Worm (Caenorhabditis elegans): ENCODE data around the gene atfs-1.

DNA sequence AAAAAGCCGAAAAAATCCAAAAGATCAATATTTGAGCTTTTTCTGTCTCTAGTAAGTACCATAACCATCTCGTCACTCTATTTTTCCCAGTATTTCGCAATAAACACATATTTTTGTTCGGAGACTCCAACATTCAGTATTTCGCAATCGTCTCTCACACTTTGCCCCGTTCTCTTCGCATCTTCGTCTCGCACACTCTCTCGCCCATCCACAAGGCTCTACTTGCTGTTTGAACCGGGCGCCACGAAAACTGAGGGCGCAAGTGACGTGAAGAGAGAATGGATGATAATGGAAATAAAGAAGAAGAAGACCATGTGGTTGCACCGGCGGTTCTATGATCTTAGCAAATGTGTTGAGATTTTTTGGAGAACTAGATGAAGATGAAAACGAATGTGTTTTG, 6.6 kb downstream of the atfs-1 start:
- TF ChIP-seq dao-5 (tag; optimal IDR thresholded peaks at IDR 0.05) (no peak), him-1 (tag; optimal IDR thresholded peaks at IDR 0.05) (peak; percentile 84), W03F9.2 (tag; optimal IDR thresholded peaks at IDR 0.05) (peak; percentile 76)
